Worm (Caenorhabditis elegans) whole organism, L4/young adult: ENCODE measurements around the gene ZC239.21.

Experiments used
- W03F9.2 ChIP-seq: fragments of 150-350 bp; optimal IDR thresholded peaks from 2 replicates; lab custom pipeline; 2014; ENCODE audit warnings: missing biosample characterization, missing genetic modification characterization
- dao-5 ChIP-seq: sonication (generic microtip); optimal IDR thresholded peaks from 2 replicates; lab custom pipeline; 2016; ENCODE audit warnings: missing genotype, missing genetic modification characterization, moderate library complexity, missing compliant biosample characterization
- him-1 ChIP-seq: sonication (generic microtip); optimal IDR thresholded peaks from 2 replicates; lab custom pipeline; 2016; ENCODE audit warnings: missing genotype, missing genetic modification reagents, missing genetic modification characterization, missing compliant biosample characterization

DNA sequence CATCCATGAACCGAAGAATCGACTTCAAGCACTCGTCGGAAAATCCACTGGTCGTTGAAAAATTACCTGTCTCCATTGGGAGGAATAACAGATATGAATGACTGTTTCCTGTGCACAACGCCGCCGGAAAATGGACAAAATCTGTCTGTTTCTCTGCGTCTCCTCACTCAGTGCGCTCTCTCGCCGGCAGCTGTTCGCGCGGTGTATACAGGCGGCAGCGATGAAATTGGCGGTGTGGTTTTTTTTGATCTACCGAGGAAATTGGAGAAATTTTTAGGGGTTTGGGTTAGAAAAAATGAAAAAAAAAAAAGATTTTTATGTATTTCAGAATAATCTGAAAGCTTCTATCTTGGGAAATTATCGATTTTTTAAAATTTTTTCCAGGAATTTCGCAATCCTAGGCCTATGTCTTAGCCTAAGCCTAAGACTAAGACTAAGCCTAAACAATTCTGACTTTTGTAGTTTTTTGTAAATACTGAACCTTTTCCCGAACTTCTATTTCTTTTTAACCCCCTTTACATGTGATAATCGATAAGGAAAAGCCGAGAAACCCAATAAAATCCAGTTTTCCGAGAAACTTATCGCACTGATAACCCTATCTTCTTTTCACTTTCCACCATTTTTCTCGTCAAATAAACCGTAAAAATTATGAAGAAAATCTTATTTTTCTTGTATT lies 41.4 kb downstream of the ZC239.21 start, which contains the start of the genes fbxc-50 and C17F4.2:
- TF ChIP-seq W03F9.2 (tag; lab: Kevin White, UChicago): no peak
- no peak for TF ChIP-seq him-1 (tag; lab: Kevin White, UChicago)
- no peak for TF ChIP-seq dao-5 (tag; lab: Kevin White, UChicago)
